Worm (Caenorhabditis elegans) whole organism, mixed stage, embryonic: ENCODE measurements around the gene spp-14.

ENCODE experiments used
- M03D4.4 ChIP-seq: sonication (generic microtip); optimal IDR thresholded peaks from 2 replicates; lab custom pipeline; 2017; ENCODE audit warnings: mild to moderate bottlenecking, missing genetic modification characterization, missing compliant biosample characterization
- bed-3 ChIP-seq: fragments of 200-800 bp; sonication (Bioruptor generic); optimal IDR thresholded peaks from 3 replicates; lab custom pipeline; 2018; ENCODE audit warnings: mild to moderate bottlenecking, missing genetic modification characterization, moderate library complexity, missing compliant biosample characterization
- blmp-1 ChIP-seq: fragments of 150-350 bp; optimal IDR thresholded peaks from 2 replicates; lab custom pipeline; 2014; ENCODE audit warnings: missing biosample characterization, missing genetic modification characterization
- ceh-39 ChIP-seq: fragments of 150-350 bp; optimal IDR thresholded peaks from 2 replicates; lab custom pipeline; 2014; ENCODE audit warnings: missing biosample characterization, missing genetic modification characterization
- ceh-43 ChIP-seq: fragments of 200-800 bp; sonication (Bioruptor generic); optimal IDR thresholded peaks from 2 replicates; lab custom pipeline; 2018; ENCODE audit warnings: mild to moderate bottlenecking, missing genetic modification characterization, moderate library complexity, missing compliant biosample characterization
- ceh-83 ChIP-seq: fragments of 200-800 bp; sonication (Bioruptor generic); optimal IDR thresholded peaks from 2 replicates; lab custom pipeline; 2018; ENCODE audit warnings: mild to moderate bottlenecking, missing genetic modification characterization, missing compliant biosample characterization
- ces-1 ChIP-seq: fragments of 150-350 bp; optimal IDR thresholded peaks from 2 replicates; lab custom pipeline; 2014; ENCODE audit warnings: missing biosample characterization, missing genetic modification reagents, missing genetic modification characterization
- cnd-1 ChIP-seq: fragments of 200-800 bp; sonication (Bioruptor generic); optimal IDR thresholded peaks from 2 replicates; lab custom pipeline; 2018; ENCODE audit warnings: mild to moderate bottlenecking, missing genetic modification characterization, missing compliant biosample characterization
- drap-1 ChIP-seq: fragments of 200-800 bp; sonication (Bioruptor generic); optimal IDR thresholded peaks from 3 replicates; lab custom pipeline; 2018; ENCODE audit warnings: mild to moderate bottlenecking, missing genetic modification characterization, missing compliant biosample characterization
- elt-1 ChIP-seq: sonication (generic microtip); optimal IDR thresholded peaks from 2 replicates; lab custom pipeline; 2017; ENCODE audit warnings: missing genetic modification characterization, mild to moderate bottlenecking, missing compliant biosample characterization, antibody characterized with exemption, moderate library complexity, borderline replicate concordance; ENCODE audit not compliant: insufficient read depth
- elt-3 ChIP-seq: fragments of 150-350 bp; optimal IDR thresholded peaks from 2 replicates; lab custom pipeline; 2014; ENCODE audit warnings: missing biosample characterization, missing genetic modification characterization
- flh-1 ChIP-seq: fragments of 200-800 bp; sonication (Bioruptor generic); optimal IDR thresholded peaks from 2 replicates; lab custom pipeline; 2018; ENCODE audit warnings: mild to moderate bottlenecking, missing genetic modification characterization, moderate library complexity, missing compliant biosample characterization
- ham-2 ChIP-seq: fragments of 200-800 bp; sonication (Bioruptor generic); optimal IDR thresholded peaks from 2 replicates; lab custom pipeline; 2018; ENCODE audit warnings: mild to moderate bottlenecking, missing genetic modification characterization, missing compliant biosample characterization
- hlh-1 ChIP-seq: fragments of 150-350 bp; optimal IDR thresholded peaks from 2 replicates; lab custom pipeline; 2014; ENCODE audit warnings: missing biosample characterization, missing genetic modification reagents, missing genetic modification characterization
- lin-13 ChIP-seq: fragments of 150-350 bp; optimal IDR thresholded peaks from 2 replicates; lab custom pipeline; 2014; ENCODE audit warnings: missing biosample characterization, missing genetic modification characterization
- lin-32 ChIP-seq: fragments of 200-800 bp; sonication (Bioruptor generic); optimal IDR thresholded peaks from 2 replicates; lab custom pipeline; 2018; ENCODE audit warnings: mild to moderate bottlenecking, missing genetic modification characterization, missing compliant biosample characterization
- lsy-2 ChIP-seq: fragments of 150-350 bp; optimal IDR thresholded peaks from 2 replicates; lab custom pipeline; 2014; ENCODE audit warnings: missing biosample characterization, missing genetic modification characterization
- mab-5 ChIP-seq: fragments of 150-350 bp; optimal IDR thresholded peaks from 2 replicates; lab custom pipeline; 2014; ENCODE audit warnings: missing biosample characterization, missing genetic modification characterization
- mep-1 ChIP-seq: fragments of 150-350 bp; optimal IDR thresholded peaks from 2 replicates; lab custom pipeline; 2017; ENCODE audit warnings: missing biosample characterization, missing genetic modification reagents, missing genetic modification characterization, inconsistent platforms
- mls-2 ChIP-seq: sonication (generic microtip); optimal IDR thresholded peaks from 2 replicates; lab custom pipeline; 2016; ENCODE audit warnings: mild to moderate bottlenecking, missing genetic modification characterization, moderate library complexity, missing compliant biosample characterization
- nhr-12 ChIP-seq: fragments of 150-350 bp; optimal IDR thresholded peaks from 2 replicates; lab custom pipeline; 2014; ENCODE audit warnings: missing biosample characterization, missing genetic modification characterization
- nhr-2 ChIP-seq: fragments of 150-350 bp; optimal IDR thresholded peaks from 2 replicates; lab custom pipeline; 2014; ENCODE audit warnings: missing biosample characterization, missing genetic modification characterization
- nhr-237 ChIP-seq: fragments of 150-350 bp; optimal IDR thresholded peaks from 2 replicates; lab custom pipeline; 2014; ENCODE audit warnings: missing biosample characterization, missing genetic modification characterization
- nhr-28 ChIP-seq: fragments of 150-350 bp; optimal IDR thresholded peaks from 2 replicates; lab custom pipeline; 2014; ENCODE audit warnings: missing biosample characterization, missing genetic modification characterization
- nhr-76 ChIP-seq: sonication (generic microtip); optimal IDR thresholded peaks from 2 replicates; lab custom pipeline; 2017; ENCODE audit warnings: missing biosample characterization, missing genetic modification characterization
- pha-4 ChIP-seq: fragments of 150-350 bp; optimal IDR thresholded peaks from 2 replicates; lab custom pipeline; 2018; ENCODE audit warnings: missing biosample characterization, missing genetic modification reagents, missing genetic modification characterization
- sem-2 ChIP-seq: fragments of 200-800 bp; sonication (Bioruptor generic); optimal IDR thresholded peaks from 2 replicates; lab custom pipeline; 2018; ENCODE audit warnings: mild to moderate bottlenecking, missing genetic modification characterization, missing compliant biosample characterization
- snpc-4 ChIP-seq: fragments of 150-350 bp; optimal IDR thresholded peaks from 2 replicates; lab custom pipeline; 2014; ENCODE audit warnings: missing biosample characterization, missing genetic modification characterization
- sptf-1 ChIP-seq: sonication (generic microtip); optimal IDR thresholded peaks from 2 replicates; lab custom pipeline; 2017; ENCODE audit warnings: mild to moderate bottlenecking, missing genetic modification characterization, moderate library complexity, missing compliant biosample characterization
- tbx-8 ChIP-seq: fragments of 200-800 bp; sonication (Bioruptor generic); optimal IDR thresholded peaks from 2 replicates; lab custom pipeline; 2018; ENCODE audit warnings: mild to moderate bottlenecking, missing genetic modification characterization, moderate library complexity, missing compliant biosample characterization
- unc-120 ChIP-seq: sonication (generic microtip); optimal IDR thresholded peaks from 2 replicates; lab custom pipeline; 2017; ENCODE audit warnings: missing genetic modification characterization, missing compliant biosample characterization; ENCODE audit not compliant: poor library complexity, severe bottlenecking
- unc-39 ChIP-seq: fragments of 150-350 bp; optimal IDR thresholded peaks from 2 replicates; lab custom pipeline; 2014; ENCODE audit warnings: missing biosample characterization, missing genetic modification characterization
- unc-62 ChIP-seq: fragments of 150-350 bp; optimal IDR thresholded peaks from 2 replicates; lab custom pipeline; 2014; ENCODE audit warnings: missing biosample characterization, missing genetic modification reagents, missing genetic modification characterization
- zip-8 ChIP-seq: fragments of 150-350 bp; optimal IDR thresholded peaks from 2 replicates; lab custom pipeline; 2014; ENCODE audit warnings: missing biosample characterization, missing genetic modification characterization
- ztf-11 ChIP-seq: fragments of 150-350 bp; optimal IDR thresholded peaks from 2 replicates; lab custom pipeline; 2014; ENCODE audit warnings: missing biosample characterization, missing genetic modification characterization

spp-14 gene

DNA sequence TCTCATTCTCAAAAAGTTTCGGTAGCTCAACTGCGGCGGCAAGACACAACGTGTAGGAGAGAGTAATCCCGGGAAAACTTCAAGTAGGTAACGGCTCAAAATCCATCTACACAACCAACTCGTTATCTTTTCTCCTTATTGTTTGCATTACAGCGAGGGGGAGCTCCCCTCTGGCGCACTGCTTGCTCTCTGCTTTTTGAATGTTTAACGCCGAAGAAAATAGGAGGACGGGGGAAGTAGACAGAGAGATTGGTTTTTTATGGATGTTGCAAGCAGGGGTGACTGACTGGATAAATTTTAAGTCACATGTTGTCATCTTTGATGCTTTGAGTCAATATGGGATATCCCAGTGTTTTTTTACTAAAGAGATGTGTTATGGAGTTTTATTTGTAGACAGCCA is 36.2 kb upstream of the spp-14 start:
- TF ChIP-seq lin-13 (tag; lab: Kevin White, UChicago) (no peak), unc-120 (tag; lab: Kevin White, UChicago) (no peak), ceh-39 (tag; lab: Kevin White, UChicago) (no peak), nhr-28 (tag; lab: Kevin White, UChicago) (no peak), cnd-1 (tag; lab: Kevin White, UChicago) (no peak), elt-1 (no peak), drap-1 (no peak), flh-1 (GFP tag; lab: Kevin White, UChicago) (no peak), unc-62 (no peak), ztf-11 (tag; lab: Kevin White, UChicago) (no peak), mep-1 (tag; lab: Kevin White, UChicago) (no peak), nhr-237 (tag; lab: Kevin White, UChicago) (no peak), elt-3 (no peak), lin-32 (GFP tag; lab: Kevin White, UChicago) (no peak), nhr-76 (no peak), ham-2 (GFP tag; lab: Kevin White, UChicago) (no peak), ces-1 (GFP tag; lab: Kevin White, UChicago) (no peak)

ce11 chrX:7703863-7704262 is 21.9 kb upstream of the spp-14 start:
- no peak for TF ChIP-seq unc-39 (tag; lab: Kevin White, UChicago)
- TF ChIP-seq mab-5 (tag; lab: Kevin White, UChicago), result no peak
- TF ChIP-seq nhr-2 (tag; lab: Kevin White, UChicago), result no peak
- no peak for TF ChIP-seq cnd-1 (tag; lab: Kevin White, UChicago)
- no peak for TF ChIP-seq elt-1
- TF ChIP-seq hlh-1 (tag; lab: Kevin White, UChicago), result no peak
- no peak for TF ChIP-seq zip-8 (tag; lab: Kevin White, UChicago)
- no peak for TF ChIP-seq M03D4.4
- TF ChIP-seq drap-1, result no peak
- TF ChIP-seq sptf-1, result no peak

ce11 chrX:7707031-7707430 is 18.7 kb upstream of the spp-14 start, which contains the start of gene kvs-1:
Gene kvs-1, minus strand, starts transcription at chrX:7707131.
- TF ChIP-seq hlh-1 (tag; lab: Kevin White, UChicago) (no peak), sptf-1 (no peak), elt-3 (no peak), blmp-1 (tag; lab: Kevin White, UChicago) (no peak), drap-1 (no peak), flh-1 (GFP tag; lab: Kevin White, UChicago) (no peak), lsy-2 (tag; lab: Kevin White, UChicago) (no peak), bed-3 (GFP tag; lab: Kevin White, UChicago) (no peak), nhr-76 (no peak), cnd-1 (tag; lab: Kevin White, UChicago) (no peak), lin-32 (GFP tag; lab: Kevin White, UChicago) (no peak), tbx-8 (no peak), snpc-4 (no peak), unc-120 (tag; lab: Kevin White, UChicago) (no peak), ztf-11 (tag; lab: Kevin White, UChicago) (no peak), nhr-12 (tag; lab: Kevin White, UChicago) (no peak), zip-8 (tag; lab: Kevin White, UChicago) (no peak), ceh-43 (GFP tag; lab: Kevin White, UChicago) (no peak), ceh-83 (GFP tag; lab: Kevin White, UChicago) (no peak)

- peak; percentile 84 for TF ChIP-seq sptf-1
- TF ChIP-seq mep-1 (tag; lab: Kevin White, UChicago), result no peak
- no peak for TF ChIP-seq sem-2 (GFP tag; lab: Kevin White, UChicago)
- TF ChIP-seq bed-3 (GFP tag; lab: Kevin White, UChicago), result no peak
- TF ChIP-seq ces-1 (GFP tag; lab: Kevin White, UChicago), result peak; percentile 4
- TF ChIP-seq ceh-43 (GFP tag; lab: Kevin White, UChicago), result no peak
Measured at ce11 chrX:7710187-7710586, 15.6 kb upstream of the spp-14 start.

- TF ChIP-seq hlh-1 (tag; lab: Kevin White, UChicago) (no peak), mls-2 (no peak), pha-4 (tag; lab: Kevin White, UChicago) (no peak), nhr-12 (tag; lab: Kevin White, UChicago) (no peak), blmp-1 (tag; lab: Kevin White, UChicago) (no peak), unc-62 (no peak), ces-1 (GFP tag; lab: Kevin White, UChicago) (no peak), nhr-28 (tag; lab: Kevin White, UChicago) (no peak), zip-8 (tag; lab: Kevin White, UChicago) (no peak), M03D4.4 (no peak), unc-120 (tag; lab: Kevin White, UChicago) (no peak), sem-2 (GFP tag; lab: Kevin White, UChicago) (no peak), sptf-1 (no peak), ztf-11 (tag; lab: Kevin White, UChicago) (no peak), nhr-76 (no peak), ceh-39 (tag; lab: Kevin White, UChicago) (no peak), ceh-43 (GFP tag; lab: Kevin White, UChicago) (no peak), elt-3 (no peak), flh-1 (GFP tag; lab: Kevin White, UChicago) (no peak), snpc-4 (no peak)
Measured at ce11 chrX:7710643-7711042, 15.1 kb upstream of the spp-14 start, which contains the start of gene K09F5.4. Gene K09F5.4, minus strand, starts transcription at chrX:7710743.
